Fruit fly (Drosophila melanogaster) whole organism, embryonic: ENCODE data around the gene AMPdeam.

Source experiments
- ATbp ChIP-seq: fragments of 200-800 bp; sonication (Bioruptor generic); optimal IDR thresholded peaks from 2 replicates; lab custom pipeline; 2017; ENCODE audit warnings: missing biosample characterization, mild to moderate bottlenecking, missing genetic modification characterization, missing genetic modification reagents
- Bteb2 ChIP-seq: fragments of 200-800 bp; sonication (Bioruptor generic); optimal IDR thresholded peaks from 2 replicates; lab custom pipeline; 2016; ENCODE audit warnings: missing biosample characterization, missing genetic modification characterization
- CG10267 ChIP-seq: fragments of 200-800 bp; sonication (Bioruptor generic); optimal IDR thresholded peaks from 2 replicates; lab custom pipeline; 2018; ENCODE audit warnings: missing biosample characterization, mild to moderate bottlenecking, missing genetic modification characterization, moderate library complexity
- CG10366 ChIP-seq: fragments of 200-800 bp; sonication (Bioruptor generic); IDR thresholded peaks from 2 replicates; pipeline ENCODE4 v1.3.6; 2022; ENCODE audit warnings: missing biosample characterization, missing genetic modification characterization
- CG11504 ChIP-seq: fragments of 200-800 bp; sonication (Bioruptor generic); optimal IDR thresholded peaks from 3 replicates; lab custom pipeline; 2019; ENCODE audit warnings: missing biosample characterization, mild to moderate bottlenecking, missing genetic modification characterization, moderate library complexity
- CG11695 ChIP-seq: fragments of 200-800 bp; sonication (Bioruptor generic); IDR thresholded peaks from 3 replicates; pipeline ENCODE4 v1.3.6; 2022; ENCODE audit warnings: missing biosample characterization, missing genetic modification characterization
- CG11696 ChIP-seq: fragments of 200-800 bp; sonication (Bioruptor generic); IDR thresholded peaks from 2 replicates; pipeline ENCODE4 v1.3.6; 2022; ENCODE audit warnings: missing biosample characterization, missing genetic modification characterization
- CG12744 ChIP-seq: fragments of 200-800 bp; sonication (Bioruptor generic); optimal IDR thresholded peaks from 2 replicates; lab custom pipeline; 2016; ENCODE audit warnings: missing biosample characterization, missing genetic modification characterization
- CG13296 ChIP-seq: fragments of 200-800 bp; sonication (Bioruptor generic); optimal IDR thresholded peaks from 3 replicates; lab custom pipeline; 2018; ENCODE audit warnings: missing biosample characterization, mild to moderate bottlenecking, missing genetic modification characterization
- CG13775 ChIP-seq: fragments of 200-800 bp; sonication (Bioruptor generic); optimal IDR thresholded peaks from 3 replicates; lab custom pipeline; 2017; ENCODE audit warnings: missing biosample characterization, mild to moderate bottlenecking, missing genetic modification characterization
- CG14014 ChIP-seq: fragments of 200-800 bp; sonication (Bioruptor generic); IDR thresholded peaks from 2 replicates; pipeline ENCODE4 v1.3.6; 2022; ENCODE audit warnings: missing biosample characterization, missing genetic modification characterization
- CG16779 ChIP-seq: fragments of 200-800 bp; sonication (Bioruptor generic); IDR thresholded peaks from 2 replicates; pipeline ENCODE4 v1.3.6; 2022; ENCODE audit warnings: missing biosample characterization, missing genetic modification characterization
- CG17359 ChIP-seq: fragments of 200-800 bp; sonication (Bioruptor generic); optimal IDR thresholded peaks from 3 replicates; lab custom pipeline; 2018; ENCODE audit warnings: missing biosample characterization, mild to moderate bottlenecking, missing genetic modification characterization, moderate library complexity
- CG17385 ChIP-seq: fragments of 200-800 bp; sonication (Bioruptor generic); optimal IDR thresholded peaks from 3 replicates; lab custom pipeline; 2018; ENCODE audit warnings: missing biosample characterization, mild to moderate bottlenecking, missing genetic modification characterization
- CG17912 ChIP-seq: fragments of 200-800 bp; sonication (Bioruptor generic); optimal IDR thresholded peaks from 2 replicates; lab custom pipeline; 2018; ENCODE audit warnings: missing biosample characterization, mild to moderate bottlenecking, missing genetic modification characterization
- CG18599 ChIP-seq: fragments of 200-800 bp; sonication (Bioruptor generic); optimal IDR thresholded peaks from 3 replicates; lab custom pipeline; 2017; ENCODE audit warnings: missing biosample characterization, missing genetic modification characterization, mild to moderate bottlenecking, moderate library complexity, missing genetic modification reagents
- CG2678 ChIP-seq: fragments of 200-800 bp; sonication (Bioruptor generic); optimal IDR thresholded peaks from 3 replicates; lab custom pipeline; 2019; ENCODE audit warnings: missing biosample characterization, mild to moderate bottlenecking, missing genetic modification characterization, moderate library complexity
- CG30403 ChIP-seq: fragments of 200-800 bp; sonication (Bioruptor generic); optimal IDR thresholded peaks from 3 replicates; lab custom pipeline; 2016; ENCODE audit warnings: missing biosample characterization, missing genetic modification characterization
- CG32767 ChIP-seq: fragments of 200-800 bp; sonication (Bioruptor generic); IDR thresholded peaks from 2 replicates; pipeline ENCODE4 v1.3.6; 2022; ENCODE audit warnings: missing biosample characterization, missing genetic modification characterization
- CG3281 ChIP-seq: fragments of 200-800 bp; sonication (Bioruptor generic); optimal IDR thresholded peaks from 3 replicates; lab custom pipeline; 2017; ENCODE audit warnings: missing biosample characterization, mild to moderate bottlenecking, missing genetic modification characterization
- CG4424 ChIP-seq: fragments of 200-800 bp; sonication (Bioruptor generic); optimal IDR thresholded peaks from 3 replicates; lab custom pipeline; 2016; ENCODE audit warnings: missing biosample characterization, missing genetic modification characterization
- CG6175 ChIP-seq: fragments of 200-800 bp; sonication (Bioruptor generic); IDR thresholded peaks from 3 replicates; pipeline ENCODE4 v1.3.6; 2022; ENCODE audit warnings: missing biosample characterization, missing genetic modification characterization
- CG6791 ChIP-seq: fragments of 200-800 bp; sonication (Bioruptor generic); IDR thresholded peaks from 3 replicates; pipeline ENCODE4 v1.3.6; 2022; ENCODE audit warnings: missing biosample characterization, missing genetic modification characterization; ENCODE audit not compliant: partially characterized antibody
- CG6854 ChIP-seq: fragments of 200-800 bp; sonication (Bioruptor generic); optimal IDR thresholded peaks from 3 replicates; lab custom pipeline; 2017; ENCODE audit warnings: missing biosample characterization, mild to moderate bottlenecking, missing genetic modification characterization
- CG7357 ChIP-seq: fragments of 200-800 bp; sonication (Bioruptor generic); IDR thresholded peaks from 3 replicates; pipeline ENCODE4 v1.3.6; 2022; ENCODE audit warnings: missing biosample characterization, missing genetic modification characterization
- CG9817 ChIP-seq: fragments of 200-800 bp; sonication (Bioruptor generic); optimal IDR thresholded peaks from 2 replicates; lab custom pipeline; 2018; ENCODE audit warnings: missing biosample characterization, mild to moderate bottlenecking, missing genetic modification characterization, moderate library complexity
- D19B ChIP-seq: fragments of 200-800 bp; sonication (Bioruptor generic); optimal IDR thresholded peaks from 2 replicates; lab custom pipeline; 2017; ENCODE audit warnings: missing biosample characterization, mild to moderate bottlenecking, missing genetic modification characterization
- Dip3 ChIP-seq: fragments of 200-800 bp; sonication (Bioruptor generic); optimal IDR thresholded peaks from 3 replicates; lab custom pipeline; 2016; ENCODE audit warnings: missing biosample characterization, missing genetic modification characterization
- Fer1 ChIP-seq: fragments of 200-800 bp; sonication (Bioruptor generic); optimal IDR thresholded peaks from 2 replicates; lab custom pipeline; 2017; ENCODE audit warnings: missing biosample characterization, mild to moderate bottlenecking, missing genetic modification characterization
- Fer3 ChIP-seq: fragments of 200-800 bp; sonication (Bioruptor generic); optimal IDR thresholded peaks from 2 replicates; lab custom pipeline; 2018; ENCODE audit warnings: missing biosample characterization, mild to moderate bottlenecking, missing genetic modification characterization, moderate library complexity
- NfI ChIP-seq: fragments of 200-800 bp; sonication (Bioruptor generic); optimal IDR thresholded peaks from 3 replicates; lab custom pipeline; 2018; ENCODE audit warnings: missing biosample characterization, mild to moderate bottlenecking, missing genetic modification characterization, moderate library complexity
- Oli ChIP-seq: fragments of 200-800 bp; sonication (Bioruptor generic); optimal IDR thresholded peaks from 2 replicates; lab custom pipeline; 2018; ENCODE audit warnings: missing biosample characterization, mild to moderate bottlenecking, missing genetic modification characterization, moderate library complexity
- Sry-δ ChIP-seq: fragments of 200-800 bp; sonication (Bioruptor generic); optimal IDR thresholded peaks from 2 replicates; lab custom pipeline; 2016; ENCODE audit warnings: missing biosample characterization, missing genetic modification characterization
- da ChIP-seq: fragments of 200-800 bp; sonication (Bioruptor generic); optimal IDR thresholded peaks from 2 replicates; lab custom pipeline; 2016; ENCODE audit warnings: missing biosample characterization, missing genetic modification characterization
- dmrt99B ChIP-seq: fragments of 200-800 bp; sonication (Bioruptor generic); optimal IDR thresholded peaks from 2 replicates; lab custom pipeline; 2018; ENCODE audit warnings: missing biosample characterization, mild to moderate bottlenecking, missing genetic modification characterization, moderate library complexity
- en ChIP-seq: fragments of 200-800 bp; sonication (Bioruptor generic); optimal IDR thresholded peaks from 2 replicates; lab custom pipeline; 2016; ENCODE audit warnings: missing biosample characterization, missing genetic modification characterization
- gcm ChIP-seq: fragments of 200-800 bp; sonication (Bioruptor generic); optimal IDR thresholded peaks from 2 replicates; lab custom pipeline; 2019; ENCODE audit warnings: missing biosample characterization, mild to moderate bottlenecking, missing genetic modification characterization, moderate library complexity
- gsb-n ChIP-seq: fragments of 200-800 bp; sonication (Bioruptor generic); optimal IDR thresholded peaks from 3 replicates; lab custom pipeline; 2018; ENCODE audit warnings: missing biosample characterization, mild to moderate bottlenecking, missing genetic modification characterization
- lmd ChIP-seq: fragments of 200-800 bp; sonication (Bioruptor generic); IDR thresholded peaks from 2 replicates; pipeline ENCODE4 v1.3.6; 2022; ENCODE audit warnings: missing biosample characterization, missing genetic modification characterization
- nerfin-1 ChIP-seq: fragments of 200-800 bp; sonication (Bioruptor generic); optimal IDR thresholded peaks from 3 replicates; lab custom pipeline; 2019; ENCODE audit warnings: missing biosample characterization, mild to moderate bottlenecking, missing genetic modification characterization, moderate library complexity
- odd ChIP-seq: fragments of 200-800 bp; sonication (Bioruptor generic); optimal IDR thresholded peaks from 2 replicates; lab custom pipeline; 2017; ENCODE audit warnings: missing biosample characterization, mild to moderate bottlenecking, missing genetic modification characterization
- pan ChIP-seq, 4 experiments: fragments of >200 bp in 3 of 4; fragments of 200-800 bp in 1 of 4; sonication (Bioruptor generic) in 1 of 4; optimal IDR thresholded peaks in 3 of 4; IDR thresholded peaks in 1 of 4; 2 replicates each; pipeline versions ENCODE4 v1.3.6 to Lab custom; 2017 to 2022; ENCODE audit warnings: missing biosample characterization in 2 of 4, missing genetic modification characterization in 2 of 4, mixed read lengths in 1 of 4
- psq ChIP-seq: fragments of 200-800 bp; sonication (Bioruptor generic); optimal IDR thresholded peaks from 2 replicates; lab custom pipeline; 2017; ENCODE audit warnings: missing biosample characterization, missing genetic modification characterization
- sens ChIP-seq: fragments of 200-800 bp; sonication (Bioruptor generic); peaks from one replicate; lab custom pipeline; 2016; ENCODE audit warnings: missing biosample characterization, missing genetic modification characterization
- so ChIP-seq: fragments of 200-800 bp; sonication (Bioruptor generic); IDR thresholded peaks from 3 replicates; pipeline ENCODE4 v1.3.6; 2022; ENCODE audit warnings: missing biosample characterization, missing genetic modification characterization
- tin ChIP-seq: fragments of 200-800 bp; sonication (Bioruptor generic); optimal IDR thresholded peaks from 3 replicates; lab custom pipeline; 2016; ENCODE audit warnings: missing biosample characterization, missing genetic modification characterization
- vfl ChIP-seq: fragments of 200-800 bp; sonication (Bioruptor generic); optimal IDR thresholded peaks from 2 replicates; lab custom pipeline; 2016; ENCODE audit warnings: missing biosample characterization, missing genetic modification characterization
- vvl ChIP-seq: fragments of 200-800 bp; sonication (Bioruptor generic); IDR thresholded peaks from 2 replicates; pipeline ENCODE4 v1.3.6; 2022; ENCODE audit warnings: missing biosample characterization, missing genetic modification characterization

AMPdeam gene

dm6 chrX:13817418-13818171 lies 28.1 kb downstream of the AMPdeam start (continued):
- peak; percentile 39 for TF ChIP-seq Fer1
- no peak for TF ChIP-seq pan (optimal IDR thresholded peaks at IDR 0.05; lab: Kevin White, UChicago)
- peak in 1 of 2 experiments; percentile 43 for TF ChIP-seq pan (GFP tag; optimal IDR thresholded peaks at IDR 0.05 in 1 of 2, IDR thresholded peaks at IDR 0.05 in 1 of 2)
- peak; percentile 78 for TF ChIP-seq so
- TF ChIP-seq CG12744 (GFP tag; lab: Kevin White, UChicago), result peak; percentile 26
- no peak for TF ChIP-seq CG6175 (GFP tag; lab: Robert Waterston, UW)
- peak; percentile 5 for TF ChIP-seq ATbp (GFP tag; lab: Kevin White, UChicago)
- TF ChIP-seq CG4424 (GFP tag; lab: Kevin White, UChicago), result peak; percentile 26
- TF ChIP-seq CG6791 (GFP tag; lab: Robert Waterston, UW), result no peak
- peak; percentile 85 for TF ChIP-seq sens (GFP tag; lab: Kevin White, UChicago)
- TF ChIP-seq CG18599 (GFP tag; lab: Kevin White, UChicago), result peak; percentile 75
- TF ChIP-seq CG6854 (GFP tag; lab: Kevin White, UChicago), result no peak
- peak; percentile 21 for TF ChIP-seq odd (GFP tag; lab: Kevin White, UChicago)
- no peak for TF ChIP-seq en (GFP tag; lab: Kevin White, UChicago)
- TF ChIP-seq CG10267 (tag; lab: Kevin White, UChicago), result peak; percentile 11
- TF ChIP-seq CG9817 (tag; lab: Kevin White, UChicago), result peak; percentile 14
- no peak for TF ChIP-seq CG17912 (GFP tag; lab: Kevin White, UChicago)
- TF ChIP-seq Sry-δ (GFP tag; lab: Kevin White, UChicago), result no peak
- peak; percentile 59 for TF ChIP-seq CG11504 (tag; lab: Kevin White, UChicago)
- peak; percentile 47 for TF ChIP-seq vfl (GFP tag; lab: Kevin White, UChicago)
- TF ChIP-seq CG7357 (GFP tag; lab: Robert Waterston, UW), result no peak
- no peak for TF ChIP-seq tin (GFP tag; lab: Kevin White, UChicago)
- no peak for TF ChIP-seq CG16779 (GFP tag; lab: Robert Waterston, UW)
- peak; percentile 11 for TF ChIP-seq CG13775 (GFP tag; lab: Kevin White, UChicago)
- no peak for TF ChIP-seq da (GFP tag; lab: Kevin White, UChicago)
- TF ChIP-seq CG11696 (GFP tag; lab: Robert Waterston, UW), result peak; percentile 90
- peak; percentile 46 for TF ChIP-seq CG17359 (tag; lab: Kevin White, UChicago)
- TF ChIP-seq CG10366, result 0 out of 2 replicates have a peak, but pooled peaks have one; percentile 18
- 0 out of 3 replicates have a peak, but pooled peaks have one; percentile 46 for TF ChIP-seq CG11695 (GFP tag; lab: Robert Waterston, UW)
- TF ChIP-seq dmrt99B (tag; lab: Kevin White, UChicago), result peak; percentile 59
- peak; percentile 48 for TF ChIP-seq Oli (tag; lab: Kevin White, UChicago)
- 0 out of 2 replicates have a peak, but pooled peaks have one; percentile 19 for TF ChIP-seq CG14014 (GFP tag; lab: Robert Waterston, UW)
- no peak for TF ChIP-seq lmd (GFP tag; lab: Robert Waterston, UW)
- TF ChIP-seq CG32767, result 0 out of 2 replicates have a peak, but pooled peaks have one; percentile 26
- no peak for TF ChIP-seq D19B (GFP tag; lab: Kevin White, UChicago)
- peak; percentile 52 for TF ChIP-seq Fer3
- TF ChIP-seq CG2678 (tag; lab: Kevin White, UChicago), result peak; percentile 44
- TF ChIP-seq CG17385 (GFP tag; lab: Kevin White, UChicago), result peak; percentile 42
- no peak for TF ChIP-seq gcm (GFP tag; lab: Kevin White, UChicago)
- TF ChIP-seq Bteb2 (GFP tag; lab: Kevin White, UChicago), result peak; percentile 24
- peak; percentile 42 for TF ChIP-seq CG3281 (GFP tag; lab: Kevin White, UChicago)
- TF ChIP-seq NfI, result peak; percentile 18
- no peak for TF ChIP-seq psq
- TF ChIP-seq nerfin-1 (tag; lab: Kevin White, UChicago), result no peak
- peak; percentile 5 for TF ChIP-seq Dip3
- peak; percentile 42 for TF ChIP-seq CG30403
- TF ChIP-seq vvl (GFP tag; lab: Robert Waterston, UW), result peak; percentile 62; the same call in 1 of the 2 replicates
- TF ChIP-seq CG13296, result peak; percentile 19
- TF ChIP-seq gsb-n (tag; lab: Kevin White, UChicago), result no peak
